Worm (Caenorhabditis elegans): Measurements from ENCODE around the gene ani-2.

DNA sequence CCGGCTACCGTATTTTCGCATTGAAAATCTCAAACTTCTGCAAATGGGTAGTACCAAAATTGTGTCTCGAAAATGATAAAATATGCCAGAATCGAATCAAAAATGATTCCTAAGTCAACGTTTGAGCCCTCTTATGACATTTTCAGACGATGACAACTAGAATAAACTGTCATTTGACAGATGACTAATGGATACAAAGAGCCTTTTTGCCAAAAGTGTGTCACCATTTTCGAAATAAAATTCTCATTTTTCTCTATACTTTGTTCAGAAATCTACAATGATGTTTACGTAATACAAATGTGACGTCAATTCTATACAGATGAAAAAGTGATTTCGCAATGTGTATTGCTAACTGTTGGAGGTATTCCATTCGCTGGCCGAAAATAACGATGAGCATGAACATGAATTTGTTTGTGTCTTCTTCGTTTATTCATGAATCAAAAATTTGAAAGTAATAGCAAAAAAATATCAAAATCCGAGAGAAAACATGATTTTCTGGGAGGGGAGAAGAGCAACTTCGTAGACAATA lies 18.6 kb downstream of the ani-2 start:
- TF ChIP-seq ama-1 (optimal IDR thresholded peaks at IDR 0.05) (no peak), hnd-1 (tag; optimal IDR thresholded peaks at IDR 0.05) (no peak)

All from whole organism, early embryonic.